Worm (Caenorhabditis elegans): ENCODE data around the gene tra-1.

DNA sequence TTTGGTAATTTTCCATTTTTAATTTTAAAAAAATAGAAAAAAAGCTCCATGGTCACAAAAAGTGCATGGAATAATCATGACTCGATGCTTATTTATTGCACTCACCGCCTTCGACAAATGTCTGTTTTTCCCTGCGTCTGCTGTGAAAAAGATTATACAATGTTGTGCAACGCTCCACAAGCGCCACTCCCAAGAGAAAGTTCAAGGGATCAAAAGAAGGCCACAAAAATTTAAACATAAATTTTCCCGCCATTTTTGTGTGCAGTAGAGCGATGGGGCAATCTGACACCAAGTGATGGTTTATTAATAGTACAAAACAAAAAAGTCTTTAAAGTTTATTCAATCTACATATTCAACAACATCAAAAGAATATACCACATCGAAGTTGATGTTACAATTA lies 56.1 kb downstream of the tra-1 start, which contains the start of gene fbxa-128:
- TF ChIP-seq W03F9.2 (tag; optimal IDR thresholded peaks at IDR 0.05) (no peak), him-1 (tag; optimal IDR thresholded peaks at IDR 0.05) (no peak), dao-5 (tag; optimal IDR thresholded peaks at IDR 0.05) (no peak)

Measured in whole organism, L4/young adult.